Worm (Caenorhabditis elegans) whole organism, L4 larva: ENCODE results near the gene lgc-35.

Source experiments
- D1046.2 ChIP-seq: fragments of 200-800 bp; sonication (Bioruptor generic); IDR thresholded peaks from 2 replicates; pipeline ENCODE4 v1.3.6; 2022; ENCODE audit warnings: missing genetic modification characterization, missing compliant biosample characterization
- F10B5.3 ChIP-seq: sonication (generic microtip); optimal IDR thresholded peaks from 2 replicates; lab custom pipeline; 2016; ENCODE audit warnings: mild to moderate bottlenecking, missing genetic modification characterization, missing compliant biosample characterization
- F26F4.8 ChIP-seq: fragments of 200-800 bp; sonication (Bioruptor generic); conservative IDR thresholded peaks from 2 replicates; pipeline ENCODE4 v1.3.6; 2022; ENCODE audit warnings: missing genetic modification characterization, missing compliant biosample characterization
- F37D6.2 ChIP-seq: sonication (generic microtip); optimal IDR thresholded peaks from 2 replicates; lab custom pipeline; 2016; ENCODE audit warnings: mild to moderate bottlenecking, missing genetic modification characterization, missing compliant biosample characterization
- R02D3.7 ChIP-seq: fragments of 150-350 bp; sonication (generic microtip); optimal IDR thresholded peaks from 3 replicates; lab custom pipeline; 2014; ENCODE audit warnings: missing biosample characterization, missing genetic modification characterization
- T20F7.1 ChIP-seq: fragments of 200-800 bp; sonication (Bioruptor generic); optimal IDR thresholded peaks from 2 replicates; lab custom pipeline; 2018; ENCODE audit warnings: mild to moderate bottlenecking, missing genetic modification characterization, missing compliant biosample characterization
- Y105C5A.15 ChIP-seq: fragments of 200-800 bp; sonication (Bioruptor generic); IDR thresholded peaks from 2 replicates; pipeline ENCODE4 v1.3.6; 2022; ENCODE audit warnings: missing genetic modification characterization, missing compliant biosample characterization
- Y75B8A.6 ChIP-seq: fragments of 200-800 bp; sonication (Bioruptor generic); IDR thresholded peaks from 2 replicates; pipeline ENCODE4 v1.3.6; 2022; ENCODE audit warnings: missing genetic modification reagents, missing genetic modification characterization, missing compliant biosample characterization
- ama-1 ChIP-seq: fragments of 150-350 bp; optimal IDR thresholded peaks from 2 replicates; lab custom pipeline; 2014; ENCODE audit warnings: inconsistent platforms, mixed read lengths
- ceh-28 ChIP-seq: fragments of 150-350 bp; optimal IDR thresholded peaks from 2 replicates; lab custom pipeline; 2014; ENCODE audit warnings: missing biosample characterization, missing genetic modification reagents, missing genetic modification characterization
- daf-19 ChIP-seq: fragments of 200-800 bp; sonication (Bioruptor generic); conservative IDR thresholded peaks from 2 replicates; pipeline ENCODE4 v1.3.6; 2022; ENCODE audit warnings: missing genetic modification characterization, missing compliant biosample characterization
- dmd-6 ChIP-seq: fragments of 200-800 bp; sonication (Bioruptor generic); IDR thresholded peaks from 2 replicates; pipeline ENCODE4 v1.3.6; 2022; ENCODE audit warnings: missing genetic modification reagents, missing genetic modification characterization, missing compliant biosample characterization
- dmd-9 ChIP-seq: fragments of 200-800 bp; sonication (Bioruptor generic); IDR thresholded peaks from 2 replicates; pipeline ENCODE4 v1.3.6; 2022; ENCODE audit warnings: missing genetic modification reagents, missing genetic modification characterization, missing compliant biosample characterization
- duxl-1 ChIP-seq: sonication (generic microtip); optimal IDR thresholded peaks from 2 replicates; lab custom pipeline; 2016; ENCODE audit warnings: mild to moderate bottlenecking, missing genetic modification characterization, moderate library complexity, missing compliant biosample characterization; ENCODE audit not compliant: poor library complexity
- egl-43 ChIP-seq: fragments of 200-800 bp; sonication (Bioruptor generic); IDR thresholded peaks from 2 replicates; pipeline ENCODE4 v1.3.6; 2022; ENCODE audit warnings: missing genetic modification reagents, missing genetic modification characterization, missing compliant biosample characterization
- fkh-10 ChIP-seq: fragments of 150-350 bp; optimal IDR thresholded peaks from 2 replicates; lab custom pipeline; 2014; ENCODE audit warnings: missing biosample characterization, missing genetic modification reagents, missing genetic modification characterization
- fos-1 ChIP-seq: fragments of 150-350 bp; optimal IDR thresholded peaks from 2 replicates; lab custom pipeline; 2014; ENCODE audit warnings: missing biosample characterization, missing genetic modification characterization
- gei-8 ChIP-seq: fragments of 200-800 bp; sonication (Bioruptor generic); optimal IDR thresholded peaks from 2 replicates; lab custom pipeline; 2018; ENCODE audit warnings: mild to moderate bottlenecking, missing genetic modification characterization, missing compliant biosample characterization
- hlh-11 ChIP-seq: fragments of 200-800 bp; sonication (Bioruptor generic); optimal IDR thresholded peaks from 2 replicates; lab custom pipeline; 2018; ENCODE audit warnings: mild to moderate bottlenecking, missing genetic modification characterization, missing compliant biosample characterization
- jun-1 ChIP-seq: fragments of 150-350 bp; optimal IDR thresholded peaks from 2 replicates; lab custom pipeline; 2014; ENCODE audit warnings: missing biosample characterization, missing genetic modification reagents, missing genetic modification characterization
- lim-7 ChIP-seq: fragments of 200-800 bp; sonication (Bioruptor generic); IDR thresholded peaks from 2 replicates; pipeline ENCODE4 v1.3.6; 2022; ENCODE audit warnings: missing genetic modification characterization, missing compliant biosample characterization
- lin-1 ChIP-seq: fragments of 200-800 bp; sonication (Bioruptor generic); IDR thresholded peaks from 2 replicates; pipeline ENCODE4 v1.3.6; 2022; ENCODE audit warnings: missing genetic modification reagents, missing genetic modification characterization, missing compliant biosample characterization
- lin-29 ChIP-seq: fragments of 200-800 bp; sonication (Bioruptor generic); IDR thresholded peaks from 2 replicates; pipeline ENCODE4 v1.3.6; 2022; ENCODE audit warnings: missing genetic modification reagents, missing genetic modification characterization, missing compliant biosample characterization
- lin-38 ChIP-seq: fragments of 200-800 bp; sonication (Bioruptor generic); IDR thresholded peaks from 2 replicates; pipeline ENCODE4 v1.3.6; 2022; ENCODE audit warnings: missing genetic modification reagents, missing genetic modification characterization, missing compliant biosample characterization
- lin-39 ChIP-seq: fragments of 150-350 bp; optimal IDR thresholded peaks from 2 replicates; lab custom pipeline; 2014; ENCODE audit warnings: missing biosample characterization, missing genetic modification reagents, missing genetic modification characterization
- lsy-2 ChIP-seq, 2 experiments: fragments of 150-350 bp in 1 of 2; sonication (generic microtip) in 1 of 2; optimal IDR thresholded peaks; 2 replicates each; lab custom pipeline; 2014 to 2017; ENCODE audit warnings: missing biosample characterization in 2 of 2, missing genetic modification characterization in 2 of 2
- madf-9 ChIP-seq: fragments of 200-800 bp; sonication (Bioruptor generic); conservative IDR thresholded peaks from 2 replicates; pipeline ENCODE4 v1.3.6; 2022; ENCODE audit warnings: missing genetic modification reagents, missing genetic modification characterization, missing compliant biosample characterization
- mdl-1 ChIP-seq, 2 experiments: fragments of 150-350 bp in 1 of 2; sonication (generic microtip) in 1 of 2; optimal IDR thresholded peaks; 2 replicates each; lab custom pipeline; 2014 to 2017; ENCODE audit warnings: missing biosample characterization in 2 of 2, missing genetic modification characterization in 2 of 2
- mep-1 ChIP-seq: fragments of 150-350 bp; sonication (generic microtip); optimal IDR thresholded peaks from 3 replicates; lab custom pipeline; 2014; ENCODE audit warnings: missing biosample characterization, missing genetic modification characterization
- mes-2 ChIP-seq: sonication (generic microtip); optimal IDR thresholded peaks from 2 replicates; lab custom pipeline; 2016; ENCODE audit warnings: missing genotype, mild to moderate bottlenecking, missing genetic modification characterization, missing compliant biosample characterization; ENCODE audit not compliant: poor library complexity, severe bottlenecking
- mxl-2 ChIP-seq: fragments of 200-800 bp; sonication (Bioruptor generic); conservative IDR thresholded peaks from 2 replicates; pipeline ENCODE4 v1.3.6; 2022; ENCODE audit warnings: missing genetic modification reagents, missing genetic modification characterization, missing compliant biosample characterization
- nhr-237 ChIP-seq: sonication (generic microtip); optimal IDR thresholded peaks from 2 replicates; lab custom pipeline; 2017; ENCODE audit warnings: missing biosample characterization, missing genetic modification characterization
- nhr-41 ChIP-seq: fragments of 200-800 bp; sonication (Bioruptor generic); IDR thresholded peaks from 2 replicates; pipeline ENCODE4 v1.3.6; 2022; ENCODE audit warnings: missing genetic modification reagents, missing genetic modification characterization, missing compliant biosample characterization
- nhr-42 ChIP-seq: fragments of 200-800 bp; sonication (Bioruptor generic); IDR thresholded peaks from 2 replicates; pipeline ENCODE4 v1.3.6; 2022; ENCODE audit warnings: missing genetic modification characterization, missing compliant biosample characterization
- nhr-77 ChIP-seq: fragments of 150-350 bp; optimal IDR thresholded peaks from 2 replicates; lab custom pipeline; 2014; ENCODE audit warnings: missing biosample characterization, missing genetic modification characterization
- pha-4 ChIP-seq, 2 experiments: fragments of 150-350 bp in 1 of 2; fragments of 200-800 bp in 1 of 2; sonication (Bioruptor generic) in 1 of 2; IDR thresholded peaks in 1 of 2; optimal IDR thresholded peaks in 1 of 2; 2 replicates each; pipeline versions ENCODE4 v1.3.6 to Lab custom; 2014 to 2022; ENCODE audit warnings: missing genetic modification characterization in 2 of 2, missing genetic modification reagents in 2 of 2, missing biosample characterization in 1 of 2, missing compliant biosample characterization in 1 of 2
- set-16 ChIP-seq: fragments of 200-800 bp; sonication (Bioruptor generic); IDR thresholded peaks from 2 replicates; pipeline ENCODE4 v1.3.6; 2022; ENCODE audit warnings: missing genetic modification reagents, missing genetic modification characterization, missing compliant biosample characterization
- skn-1 ChIP-seq: fragments of 150-350 bp; optimal IDR thresholded peaks from 2 replicates; lab custom pipeline; 2014; ENCODE audit warnings: missing biosample characterization, missing genetic modification characterization
- snpc-4 ChIP-seq: fragments of 150-350 bp; optimal IDR thresholded peaks from 2 replicates; lab custom pipeline; 2014; ENCODE audit warnings: missing biosample characterization, missing genetic modification characterization
- spr-1 ChIP-seq: sonication (generic microtip); optimal IDR thresholded peaks from 2 replicates; lab custom pipeline; 2016; ENCODE audit warnings: mild to moderate bottlenecking, missing genetic modification characterization, missing compliant biosample characterization
- spr-3 ChIP-seq: fragments of 200-800 bp; sonication (Bioruptor generic); optimal IDR thresholded peaks from 2 replicates; lab custom pipeline; 2018; ENCODE audit warnings: mild to moderate bottlenecking, missing genetic modification characterization, missing compliant biosample characterization
- tra-1 ChIP-seq: fragments of 200-800 bp; sonication (Bioruptor generic); IDR thresholded peaks from 2 replicates; pipeline ENCODE4 v1.3.6; 2022; ENCODE audit warnings: missing genetic modification reagents, missing genetic modification characterization, missing compliant biosample characterization
- unc-130 ChIP-seq: sonication (generic microtip); optimal IDR thresholded peaks from 2 replicates; lab custom pipeline; 2016; ENCODE audit warnings: missing genetic modification reagents, missing genetic modification characterization, missing compliant biosample characterization
- zfp-2 ChIP-seq: sonication (generic microtip); optimal IDR thresholded peaks from 2 replicates; lab custom pipeline; 2016; ENCODE audit warnings: mild to moderate bottlenecking, missing genetic modification characterization, missing compliant biosample characterization
- zip-11 ChIP-seq: fragments of 200-800 bp; sonication (Bioruptor generic); IDR thresholded peaks from 2 replicates; pipeline ENCODE4 v1.3.6; 2022; ENCODE audit warnings: missing genetic modification characterization, missing compliant biosample characterization
- ztf-7 ChIP-seq: fragments of 150-350 bp; optimal IDR thresholded peaks from 2 replicates; lab custom pipeline; 2014; ENCODE audit warnings: missing biosample characterization, missing genetic modification characterization

Gene lgc-35

ce11 chrII:12805765-12806384 is 34.1 kb downstream of the lgc-35 start (continued):
- TF ChIP-seq lsy-2 (tag; optimal IDR thresholded peaks at IDR 0.05; lab: Kevin White, UChicago) (peak in 1 of 2 experiments; percentile 60), ama-1 (lab: Kevin White, UChicago) (no peak), spr-3 (no peak), skn-1 (tag; lab: Kevin White, UChicago) (no peak)

- no peak for TF ChIP-seq T20F7.1
- TF ChIP-seq mep-1 (tag; lab: Kevin White, UChicago): no peak
- TF ChIP-seq pha-4 (GFP tag; IDR thresholded peaks at IDR 0.05; lab: Robert Waterston, UW): no peak
- no peak for TF ChIP-seq pha-4 (tag; optimal IDR thresholded peaks at IDR 0.05; lab: Kevin White, UChicago)
- no peak for TF ChIP-seq nhr-77 (tag; lab: Kevin White, UChicago)
- TF ChIP-seq lin-29 (GFP tag; lab: Robert Waterston, UW): no peak
- TF ChIP-seq Y105C5A.15 (GFP tag; lab: Robert Waterston, UW): no peak
- TF ChIP-seq Y75B8A.6: no peak
- no peak for TF ChIP-seq mdl-1 (tag; optimal IDR thresholded peaks at IDR 0.05; lab: Kevin White, UChicago)
- TF ChIP-seq spr-3: no peak
- no peak for TF ChIP-seq F26F4.8 (GFP tag; lab: Robert Waterston, UW)
- no peak for TF ChIP-seq zip-11 (GFP tag; lab: Robert Waterston, UW)
- no peak for TF ChIP-seq fos-1
- no peak for TF ChIP-seq ztf-7
- TF ChIP-seq dmd-9: no peak
- TF ChIP-seq madf-9 (GFP tag; lab: Robert Waterston, UW): no peak
- no peak for TF ChIP-seq tra-1 (GFP tag; lab: Robert Waterston, UW)
Measured at ce11 chrII:12805161-12805560, 34.8 kb downstream of the lgc-35 start, which contains the start of the genes Y46G5A.18 and Y46G5A.47. Y46G5A.18 (minus strand) TSS chrII:12805261. Y46G5A.47 (minus strand) TSS chrII:12805306.

ce11 chrII:12799927-12800522 is 39.9 kb downstream of the lgc-35 start:
- no peak for TF ChIP-seq snpc-4 (tag; lab: Kevin White, UChicago)
- peak; percentile 45 for TF ChIP-seq hlh-11 (tag; lab: Kevin White, UChicago)
- TF ChIP-seq F37D6.2 (tag; lab: Kevin White, UChicago): no peak
- no peak for TF ChIP-seq lim-7 (GFP tag; lab: Robert Waterston, UW)
- TF ChIP-seq nhr-42 (GFP tag; lab: Robert Waterston, UW): no peak
- TF ChIP-seq duxl-1 (tag; lab: Kevin White, UChicago): no peak
- TF ChIP-seq zfp-2 (tag; lab: Kevin White, UChicago): no peak
- no peak for TF ChIP-seq D1046.2 (GFP tag; lab: Robert Waterston, UW)
- TF ChIP-seq nhr-237 (tag; lab: Kevin White, UChicago): no peak
- TF ChIP-seq R02D3.7: no peak
- no peak for TF ChIP-seq daf-19 (GFP tag; lab: Robert Waterston, UW)
- TF ChIP-seq lin-38: peak; percentile 97
- TF ChIP-seq mxl-2 (GFP tag; lab: Robert Waterston, UW): no peak
- no peak for TF ChIP-seq jun-1 (tag; lab: Kevin White, UChicago)
- TF ChIP-seq lin-1 (GFP tag; lab: Robert Waterston, UW): no peak
- peak; percentile 29 for TF ChIP-seq unc-130 (GFP tag; lab: Kevin White, UChicago)
- TF ChIP-seq gei-8 (GFP tag; lab: Kevin White, UChicago): no peak
- TF ChIP-seq egl-43 (GFP tag; lab: Robert Waterston, UW): no peak
- no peak for TF ChIP-seq lin-39
- TF ChIP-seq Y75B8A.6: no peak
- TF ChIP-seq ceh-28 (tag; lab: Kevin White, UChicago): no peak
- peak in 1 of 2 experiments; percentile 46 for TF ChIP-seq mdl-1 (tag; optimal IDR thresholded peaks at IDR 0.05; lab: Kevin White, UChicago)
- no peak for TF ChIP-seq set-16 (GFP tag; lab: Robert Waterston, UW)
- no peak for TF ChIP-seq fkh-10 (GFP tag; lab: Kevin White, UChicago)
- no peak for TF ChIP-seq pha-4 (GFP tag; IDR thresholded peaks at IDR 0.05; lab: Robert Waterston, UW)
- TF ChIP-seq pha-4 (tag; optimal IDR thresholded peaks at IDR 0.05; lab: Kevin White, UChicago): no peak
- no peak for TF ChIP-seq nhr-41 (GFP tag; lab: Robert Waterston, UW)
- no peak for TF ChIP-seq lin-29 (GFP tag; lab: Robert Waterston, UW)
- no peak for TF ChIP-seq T20F7.1
- TF ChIP-seq mes-2: peak; percentile 20
- no peak for TF ChIP-seq spr-1 (tag; lab: Kevin White, UChicago)
- TF ChIP-seq dmd-6 (GFP tag; lab: Robert Waterston, UW): peak; percentile 44
- TF ChIP-seq F10B5.3 (tag; lab: Kevin White, UChicago): no peak
